Worm (Caenorhabditis elegans): Measurements from ENCODE around the gene zipt-2.1.
A peak's percentile ranks its signal among the peaks of the same experiment; 100 is the strongest.

Gene zipt-2.1

DNA sequence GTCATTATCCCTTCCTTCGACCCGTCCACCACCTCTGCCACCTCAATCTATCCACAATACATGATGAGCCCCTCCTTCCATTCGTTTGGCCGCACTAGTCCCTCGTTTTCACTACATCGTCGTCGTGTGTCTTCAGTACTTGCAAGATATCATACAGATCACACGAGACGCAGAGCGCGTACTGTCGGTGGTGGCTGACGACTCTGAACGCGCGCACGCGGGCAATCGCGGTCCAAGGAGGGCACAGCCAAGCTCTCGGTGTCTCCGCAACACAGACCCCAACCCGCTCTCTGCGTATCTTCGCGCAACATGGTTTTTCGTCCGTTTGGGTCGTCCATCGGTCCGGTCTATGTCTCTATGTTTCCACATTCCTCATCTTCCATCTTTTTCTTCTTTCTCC is 17.6 kb downstream of the zipt-2.1 start (continued):
- TF ChIP-seq fax-1 (tag; optimal IDR thresholded peaks at IDR 0.05) (no peak), pat-9 (tag; optimal IDR thresholded peaks at IDR 0.05) (no peak), nhr-232 (tag; optimal IDR thresholded peaks at IDR 0.05) (no peak), ets-4 (tag; optimal IDR thresholded peaks at IDR 0.05) (no peak), tbx-2 (tag; optimal IDR thresholded peaks at IDR 0.05) (peak; percentile 77), odd-2 (tag; optimal IDR thresholded peaks at IDR 0.05) (no peak), elt-4 (tag; optimal IDR thresholded peaks at IDR 0.05) (no peak), nfya-1 (tag; optimal IDR thresholded peaks at IDR 0.05) (peak; percentile 33), hlh-6 (tag; optimal IDR thresholded peaks at IDR 0.05) (no peak), gmeb-2 (tag; optimal IDR thresholded peaks at IDR 0.05) (no peak), dve-1 (tag; optimal IDR thresholded peaks at IDR 0.05) (no peak), ceh-2 (tag; optimal IDR thresholded peaks at IDR 0.05) (peak; percentile 71), unc-3 (GFP tag; conservative IDR thresholded peaks at IDR 0.05) (no peak), unc-3 (tag; optimal IDR thresholded peaks at IDR 0.05) (no peak), pqm-1 (tag; optimal IDR thresholded peaks at IDR 0.05) (no peak), hlh-30 (tag; optimal IDR thresholded peaks at IDR 0.05; ENCODE audit: insufficient read depth) (peak; percentile 58), K02D7.2 (tag; optimal IDR thresholded peaks at IDR 0.05) (no peak), ceh-45 (GFP tag; IDR thresholded peaks at IDR 0.05) (no peak), ceh-6 (GFP tag; optimal IDR thresholded peaks at IDR 0.05) (peak; percentile 42), K09A11.1 (tag; optimal IDR thresholded peaks at IDR 0.05; ENCODE audit: insufficient read depth) (no peak), lim-6 (tag; optimal IDR thresholded peaks at IDR 0.05) (no peak)

DNA sequence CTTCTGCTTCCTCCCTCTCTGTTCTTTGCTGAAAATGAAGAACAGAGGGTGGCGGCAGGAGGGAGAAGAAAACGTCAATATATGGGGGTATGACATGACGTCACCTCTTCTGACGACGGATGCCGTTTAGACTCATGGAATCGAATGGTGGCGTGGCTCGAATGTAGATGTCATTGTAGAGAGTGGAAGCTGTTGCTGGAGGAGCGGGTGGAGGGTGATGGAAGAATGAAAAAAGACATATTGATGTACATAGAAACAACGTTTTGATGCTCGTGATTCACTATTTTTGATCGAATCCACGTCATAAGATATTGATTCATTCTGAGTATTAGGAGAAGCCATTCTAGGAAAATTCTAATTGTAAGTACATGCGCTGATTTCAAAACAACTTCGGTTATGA is 19.6 kb downstream of the zipt-2.1 start:
- no peak for TF ChIP-seq odd-2 (tag; optimal IDR thresholded peaks at IDR 0.05)
- no peak for TF ChIP-seq ceh-45 (GFP tag; IDR thresholded peaks at IDR 0.05)
- no peak for TF ChIP-seq ceh-48 (tag; optimal IDR thresholded peaks at IDR 0.05)
- TF ChIP-seq F13H6.1 (tag; optimal IDR thresholded peaks at IDR 0.05) = no peak
- no peak for TF ChIP-seq ceh-9 (tag; optimal IDR thresholded peaks at IDR 0.05)
- no peak for TF ChIP-seq pha-2 (tag; optimal IDR thresholded peaks at IDR 0.05)
- TF ChIP-seq ceh-14 (tag; optimal IDR thresholded peaks at IDR 0.05) = no peak
- TF ChIP-seq dmd-4 (tag; optimal IDR thresholded peaks at IDR 0.05; ENCODE audit: borderline replicate concordance) = no peak
- no peak for TF ChIP-seq ceh-2 (tag; optimal IDR thresholded peaks at IDR 0.05)
- TF ChIP-seq nhr-11 (tag; optimal IDR thresholded peaks at IDR 0.05) = no peak
- TF ChIP-seq tbx-2 (tag; optimal IDR thresholded peaks at IDR 0.05) = no peak

DNA sequence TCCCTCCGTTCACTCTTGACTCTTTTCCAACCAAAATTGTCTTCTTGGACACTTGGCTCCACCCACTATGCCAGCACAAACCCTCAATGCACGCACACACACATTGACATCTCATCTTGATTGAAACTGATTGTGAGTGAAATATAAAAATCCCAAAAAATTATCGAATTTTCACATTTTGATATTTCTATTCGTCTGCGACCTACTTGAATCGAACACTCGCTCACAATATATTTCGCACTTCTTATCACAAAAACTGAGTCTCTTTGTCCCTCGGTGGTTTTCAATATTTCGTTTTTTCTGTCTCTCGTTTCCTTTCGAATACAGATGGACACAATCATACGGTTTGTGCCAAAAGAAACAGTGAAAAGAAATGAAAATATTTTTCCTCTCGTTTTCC is 20.7 kb downstream of the zipt-2.1 start:
- TF ChIP-seq dve-1 (tag; optimal IDR thresholded peaks at IDR 0.05) = no peak
- no peak for TF ChIP-seq che-1 (tag; optimal IDR thresholded peaks at IDR 0.05)
- TF ChIP-seq C38D4.7 (GFP tag; optimal IDR thresholded peaks at IDR 0.05) = no peak
- TF ChIP-seq fkh-6 (tag; optimal IDR thresholded peaks at IDR 0.05) = no peak
- TF ChIP-seq syd-9 (tag; optimal IDR thresholded peaks at IDR 0.05) = no peak
- TF ChIP-seq hlh-6 (tag; optimal IDR thresholded peaks at IDR 0.05) = no peak
- TF ChIP-seq eyg-1 (tag; optimal IDR thresholded peaks at IDR 0.05) = no peak
- no peak for TF ChIP-seq ceh-2 (tag; optimal IDR thresholded peaks at IDR 0.05)
- TF ChIP-seq pax-1 (tag; optimal IDR thresholded peaks at IDR 0.05) = no peak
- no peak for TF ChIP-seq ceh-34 (tag; optimal IDR thresholded peaks at IDR 0.05)
- no peak for TF ChIP-seq pag-3 (tag; optimal IDR thresholded peaks at IDR 0.05; ENCODE audit: borderline replicate concordance)
- no peak for TF ChIP-seq ceh-24 (tag; optimal IDR thresholded peaks at IDR 0.05)
- no peak for TF ChIP-seq ceh-6 (GFP tag; optimal IDR thresholded peaks at IDR 0.05)
- no peak for TF ChIP-seq ceh-22 (tag; optimal IDR thresholded peaks at IDR 0.05)
- no peak for TF ChIP-seq T23F11.4 (GFP tag; optimal IDR thresholded peaks at IDR 0.05)
- no peak for TF ChIP-seq tbx-2 (tag; optimal IDR thresholded peaks at IDR 0.05)
- no peak for TF ChIP-seq C08G9.2 (tag; optimal IDR thresholded peaks at IDR 0.05)
- TF ChIP-seq sox-4 (tag; optimal IDR thresholded peaks at IDR 0.05) = no peak
- TF ChIP-seq ets-4 (tag; optimal IDR thresholded peaks at IDR 0.05) = no peak
- TF ChIP-seq unc-55 (GFP tag; optimal IDR thresholded peaks at IDR 0.05) = no peak

Data from whole organism, late embryonic.